Fruit fly (Drosophila melanogaster) whole organism, wandering third instar larva: ENCODE results near the gene CG9467.

Experiments used
- Dfd ChIP-seq: fragments of >200 bp; optimal IDR thresholded peaks from 2 replicates; lab custom pipeline; 2017; ENCODE audit warnings: missing biosample characterization, missing genetic modification characterization
- GATAd ChIP-seq: sonication (Bioruptor generic); optimal IDR thresholded peaks from 2 replicates; lab custom pipeline; 2016; ENCODE audit warnings: missing biosample characterization, missing genetic modification characterization
- Hr78 ChIP-seq: fragments of >200 bp; optimal IDR thresholded peaks from 2 replicates; lab custom pipeline; 2017; ENCODE audit warnings: missing biosample characterization, missing genetic modification characterization
- Mio ChIP-seq: sonication (Bioruptor generic); optimal IDR thresholded peaks from 2 replicates; lab custom pipeline; 2016; ENCODE audit warnings: missing biosample characterization, missing genetic modification characterization
- Vsx2 ChIP-seq: fragments of 200-300, 225-300 bp; sonication (Bioruptor generic); optimal IDR thresholded peaks from 2 replicates; lab custom pipeline; 2018; ENCODE audit warnings: missing biosample characterization, missing genetic modification characterization; ENCODE audit not compliant: partially characterized antibody
- h ChIP-seq: fragments of 200-800 bp; sonication (Bioruptor generic); optimal IDR thresholded peaks from 3 replicates; lab custom pipeline; 2016; ENCODE audit warnings: missing biosample characterization, mild to moderate bottlenecking, missing genetic modification characterization
- psq ChIP-seq: fragments of 200-800 bp; sonication (Bioruptor generic); optimal IDR thresholded peaks from 3 replicates; lab custom pipeline; 2017; ENCODE audit warnings: missing biosample characterization, mild to moderate bottlenecking, missing genetic modification characterization, moderate library complexity
- rgr ChIP-seq: fragments of 200-800 bp; sonication (Bioruptor generic); optimal IDR thresholded peaks from 3 replicates; lab custom pipeline; 2016; ENCODE audit warnings: missing biosample characterization, mild to moderate bottlenecking, missing genetic modification characterization
- sage ChIP-seq: fragments of 200-800 bp; sonication (Bioruptor generic); optimal IDR thresholded peaks from 2 replicates; lab custom pipeline; 2016; ENCODE audit warnings: missing biosample characterization, mild to moderate bottlenecking, missing genetic modification characterization
- sv ChIP-seq: fragments of 200-800 bp; sonication (Bioruptor generic); optimal IDR thresholded peaks from 3 replicates; lab custom pipeline; 2016; ENCODE audit warnings: missing biosample characterization, missing genetic modification characterization
- usp ChIP-seq: fragments of >200 bp; optimal IDR thresholded peaks from 2 replicates; lab custom pipeline; 2017; ENCODE audit warnings: missing biosample characterization, missing genetic modification characterization

- TF ChIP-seq sage (GFP tag; lab: Kevin White, UChicago) = no peak
- TF ChIP-seq sv (GFP tag; lab: Kevin White, UChicago) = peak; percentile 83
- no peak for TF ChIP-seq GATAd (GFP tag; lab: Kevin White, UChicago)
- TF ChIP-seq psq (GFP tag; lab: Kevin White, UChicago) = peak; percentile 68
- TF ChIP-seq Vsx2 (GFP tag; lab: Kevin White, UChicago) = no peak
- peak; percentile 87 for TF ChIP-seq rgr (GFP tag; lab: Kevin White, UChicago)
- TF ChIP-seq usp (GFP tag; lab: Kevin White, UChicago) = no peak
- no peak for TF ChIP-seq Hr78
- no peak for TF ChIP-seq Dfd (GFP tag; lab: Kevin White, UChicago)
- peak; percentile 86 for TF ChIP-seq h (GFP tag; lab: Kevin White, UChicago)
- no peak for TF ChIP-seq Mio (GFP tag; lab: Kevin White, UChicago)
These were observed 22.9 kb downstream of the CG9467 start, which contains the start of gene RpS29 for dm6 chr3R:9777941-9778360.
